Fruit fly (Drosophila melanogaster): ENCODE measurements around the gene CG3857.

CG3857 gene

dm6 chrX:1949598-1949997 lies 9.8 kb upstream of the CG3857 start:
- TF ChIP-seq EcR (GFP tag; optimal IDR thresholded peaks at IDR 0.05): peak; percentile 5 to 27
- TF ChIP-seq Dll (optimal IDR thresholded peaks at IDR 0.05): no peak
- no peak for TF ChIP-seq psq (optimal IDR thresholded peaks at IDR 0.05)
- TF ChIP-seq pan (optimal IDR thresholded peaks at IDR 0.05): no peak

dm6 chrX:1948508-1949065 lies 8.7 kb upstream of the CG3857 start:
- TF ChIP-seq pan (optimal IDR thresholded peaks at IDR 0.05): no peak

DNA sequence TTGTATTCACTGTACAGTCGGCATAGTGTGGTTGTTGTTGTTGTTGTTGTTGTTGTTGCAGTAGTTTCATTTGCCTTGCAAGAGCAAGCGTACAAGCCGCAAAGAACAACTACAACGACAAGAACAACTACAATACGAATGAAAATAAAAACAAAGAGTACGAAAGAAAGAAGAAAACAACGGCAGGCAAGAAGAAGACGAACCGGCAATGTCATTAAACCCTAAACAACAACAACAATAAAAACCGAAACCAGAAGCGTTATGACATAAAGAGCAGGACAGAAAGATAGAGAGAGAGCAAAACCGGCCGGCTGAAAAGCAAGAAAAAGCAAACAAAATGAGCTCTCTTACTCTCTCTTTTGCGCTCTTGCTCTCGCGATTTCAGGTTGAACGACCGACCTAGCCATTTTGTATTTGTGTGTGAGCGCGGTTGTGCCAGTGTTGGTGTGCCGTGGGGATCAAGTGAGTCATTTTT lies 8.1 kb upstream of the CG3857 start:
- no peak for TF ChIP-seq pan (optimal IDR thresholded peaks at IDR 0.05)
- TF ChIP-seq Dll (optimal IDR thresholded peaks at IDR 0.05): peak; percentile 58
- TF ChIP-seq usp (GFP tag; optimal IDR thresholded peaks at IDR 0.05): no peak
- TF ChIP-seq psq (optimal IDR thresholded peaks at IDR 0.05): no peak
- no peak for TF ChIP-seq CG8478 (optimal IDR thresholded peaks at IDR 0.05)
- TF ChIP-seq EcR (GFP tag; optimal IDR thresholded peaks at IDR 0.05): peak; percentile 88 to 97

DNA sequence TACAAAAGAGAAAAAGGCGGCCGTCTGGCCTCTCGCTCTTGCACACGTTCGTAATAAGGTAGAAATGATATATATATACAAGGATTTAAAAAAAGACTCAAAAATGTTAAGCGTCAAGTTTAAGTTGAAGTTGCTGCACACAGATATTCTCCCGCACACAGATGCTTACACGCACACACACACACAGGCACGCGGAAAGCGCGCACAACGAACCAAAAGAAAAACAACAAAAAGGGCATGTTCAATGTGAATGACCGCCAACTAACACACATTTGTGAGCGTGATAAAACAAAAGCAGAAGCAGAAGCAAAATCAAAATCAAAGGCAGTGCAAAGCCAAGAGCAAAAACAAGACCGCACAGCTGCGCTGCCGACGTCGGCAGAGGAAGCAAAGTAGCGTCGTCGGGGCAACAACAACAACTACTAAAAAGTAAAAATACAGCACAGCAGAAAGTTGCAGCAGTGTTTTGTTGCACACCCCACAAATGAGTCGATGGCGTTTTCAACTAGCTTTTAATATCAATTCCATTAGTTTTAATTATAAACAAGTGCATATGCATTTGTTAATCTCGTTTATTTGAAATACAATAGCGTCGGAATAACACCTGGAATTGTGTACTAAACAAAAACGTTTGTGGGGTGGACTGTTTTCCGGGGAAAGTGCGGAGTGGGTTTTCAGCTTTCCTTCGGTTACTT lies 7.5 kb upstream of the CG3857 start:
- TF ChIP-seq EcR (GFP tag; optimal IDR thresholded peaks at IDR 0.05) (peak; percentile 73 to 93), psq (optimal IDR thresholded peaks at IDR 0.05) (no peak), Dll (optimal IDR thresholded peaks at IDR 0.05) (no peak), pan (optimal IDR thresholded peaks at IDR 0.05) (no peak), CG8478 (optimal IDR thresholded peaks at IDR 0.05) (no peak)

DNA sequence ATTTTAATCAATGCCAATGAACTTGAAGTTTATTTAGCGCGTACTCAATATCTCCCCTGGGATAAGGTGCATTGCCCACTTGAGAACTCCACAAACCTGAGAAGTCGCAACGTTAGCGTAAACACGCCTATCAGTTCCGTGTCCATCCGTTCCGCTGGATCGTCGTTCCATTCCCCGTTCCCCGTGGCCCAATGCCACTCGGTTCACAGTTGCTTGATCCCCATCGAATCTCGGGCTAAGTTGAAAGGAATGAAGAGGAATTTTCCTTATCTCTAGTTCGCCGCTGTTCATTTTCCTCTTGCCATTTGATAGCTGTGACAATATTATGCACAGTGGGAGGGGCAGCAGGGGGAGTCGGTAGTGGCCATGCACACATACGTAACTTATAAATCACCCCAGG lies 5.4 kb upstream of the CG3857 start:
- TF ChIP-seq Dll (optimal IDR thresholded peaks at IDR 0.05) (no peak), EcR (GFP tag; optimal IDR thresholded peaks at IDR 0.05) (peak; percentile 83 to 88)

dm6 chrX:1944245-1945114 lies 4.6 kb upstream of the CG3857 start:
- no peak for TF ChIP-seq usp (GFP tag; optimal IDR thresholded peaks at IDR 0.05)
- TF ChIP-seq EcR (GFP tag; optimal IDR thresholded peaks at IDR 0.05): peak; percentile 53 to 70
- no peak for TF ChIP-seq CG8478 (optimal IDR thresholded peaks at IDR 0.05)

- TF ChIP-seq Dll (optimal IDR thresholded peaks at IDR 0.05): peak; percentile 69
- peak; percentile 89 to 94 for TF ChIP-seq EcR (GFP tag; optimal IDR thresholded peaks at IDR 0.05)
- TF ChIP-seq CG8478 (optimal IDR thresholded peaks at IDR 0.05): peak; percentile 2
- no peak for TF ChIP-seq pan (optimal IDR thresholded peaks at IDR 0.05)
Observed at dm6 chrX:1943337-1944244, 3.8 kb upstream of the CG3857 start.

dm6 chrX:1941669-1942092 lies 1.8 kb upstream of the CG3857 start, which contains the start of gene Hr4:
Gene Hr4, plus strand, starts transcription at chrX:1941940.
- TF ChIP-seq psq (optimal IDR thresholded peaks at IDR 0.05) (no peak), EcR (GFP tag; optimal IDR thresholded peaks at IDR 0.05) (peak; percentile 53 to 92), pan (optimal IDR thresholded peaks at IDR 0.05) (no peak), usp (GFP tag; optimal IDR thresholded peaks at IDR 0.05) (no peak), Dll (optimal IDR thresholded peaks at IDR 0.05) (peak; percentile 24)

- TF ChIP-seq pan (optimal IDR thresholded peaks at IDR 0.05) (no peak), usp (GFP tag; optimal IDR thresholded peaks at IDR 0.05) (no peak), EcR (GFP tag; optimal IDR thresholded peaks at IDR 0.05) (no peak)
Observed at dm6 chrX:1927473-1928306, 12.2 kb downstream of the CG3857 start, which contains the start of gene CG11596. Gene CG11596, plus strand, starts transcription at chrX:1927683.

- no peak for TF ChIP-seq CG8478 (optimal IDR thresholded peaks at IDR 0.05)
- peak; percentile 26 for TF ChIP-seq Dll (optimal IDR thresholded peaks at IDR 0.05)
Observed at dm6 chrX:1922765-1923501, 16.9 kb downstream of the CG3857 start, which contains the start of the genes eIF2Bepsilon and Ocrl. Gene eIF2Bepsilon, minus strand, starts transcription at chrX:1922874. Gene Ocrl, plus strand, starts transcription at chrX:1922981.

DNA sequence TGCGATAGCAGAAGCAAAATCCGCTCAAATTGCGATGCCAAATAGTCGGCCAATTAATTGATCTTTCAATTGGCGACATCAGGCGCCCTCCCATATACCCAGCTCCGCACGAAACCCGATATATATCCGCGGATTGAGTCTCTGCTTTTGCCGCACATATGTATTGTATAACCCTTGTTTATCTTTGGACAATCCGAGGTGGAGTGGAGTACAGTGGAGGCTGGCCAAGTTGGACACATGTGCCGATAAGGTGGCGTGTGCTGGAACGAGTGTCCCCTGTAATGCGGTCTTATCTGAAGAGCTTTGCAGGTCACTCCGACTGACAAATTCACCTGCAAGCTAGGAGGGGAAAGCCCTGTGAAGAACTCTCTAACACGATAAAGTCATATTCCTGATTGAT lies 30.3 kb downstream of the CG3857 start:
- no peak for TF ChIP-seq Dll (optimal IDR thresholded peaks at IDR 0.05)
- no peak for TF ChIP-seq EcR (GFP tag; optimal IDR thresholded peaks at IDR 0.05)
- no peak for TF ChIP-seq CG8478 (optimal IDR thresholded peaks at IDR 0.05)
- no peak for TF ChIP-seq pan (optimal IDR thresholded peaks at IDR 0.05)
- no peak for TF ChIP-seq usp (GFP tag; optimal IDR thresholded peaks at IDR 0.05)
- no peak for TF ChIP-seq psq (optimal IDR thresholded peaks at IDR 0.05)
